Worm (Caenorhabditis elegans): Measurements from ENCODE around the gene bath-42.
A peak's percentile ranks its signal among the peaks of the same experiment; 100 is the strongest.

DNA sequence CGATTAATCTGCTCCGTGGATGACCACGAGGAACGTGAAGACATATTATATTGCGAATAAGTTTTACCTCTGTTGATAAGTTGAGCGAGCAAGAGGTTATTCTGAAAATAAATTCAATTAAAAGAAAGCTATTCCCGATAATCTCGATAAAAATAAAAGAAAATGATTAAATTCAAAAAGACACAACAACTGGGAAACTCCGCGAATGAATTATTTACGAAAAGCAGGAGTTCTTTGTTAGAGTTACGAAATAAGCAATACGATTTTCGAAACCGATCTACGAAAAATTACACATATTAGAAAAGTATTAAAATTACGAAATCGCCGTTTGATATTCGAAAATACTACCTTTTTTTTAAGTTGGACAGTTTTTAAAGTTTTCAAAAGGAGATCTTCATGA lies at the start of gene bath-42:
- TF ChIP-seq nhr-11 (tag; optimal IDR thresholded peaks at IDR 0.05) (no peak), C34F6.9 (tag; optimal IDR thresholded peaks at IDR 0.05) (no peak), zag-1 (tag; optimal IDR thresholded peaks at IDR 0.05) (no peak), lin-39 (tag; optimal IDR thresholded peaks at IDR 0.05) (no peak), nhr-77 (tag; optimal IDR thresholded peaks at IDR 0.05) (no peak), ama-1 (optimal IDR thresholded peaks at IDR 0.05) (no peak), nhr-12 (tag; optimal IDR thresholded peaks at IDR 0.05) (no peak), snpc-4 (tag; optimal IDR thresholded peaks at IDR 0.05) (no peak), mdl-1 (tag; optimal IDR thresholded peaks at IDR 0.05) (no peak), ceh-82 (tag; optimal IDR thresholded peaks at IDR 0.05) (no peak), lin-13 (GFP tag; optimal IDR thresholded peaks at IDR 0.05) (no peak), unc-55 (GFP tag; optimal IDR thresholded peaks at IDR 0.05) (peak; percentile 9), nhr-237 (tag; optimal IDR thresholded peaks at IDR 0.05) (no peak), nhr-25 (tag; optimal IDR thresholded peaks at IDR 0.05) (no peak)
